Fruit fly (Drosophila melanogaster) whole organism, wandering third instar larva: ENCODE measurements around the gene Argl.

Source experiments
- Abd-B ChIP-seq: fragments of >200 bp; optimal IDR thresholded peaks from 2 replicates; lab custom pipeline; 2017; ENCODE audit warnings: missing biosample characterization, missing genetic modification characterization
- CG32264 ChIP-seq: fragments of 200-800 bp; sonication (Bioruptor generic); optimal IDR thresholded peaks from 2 replicates; lab custom pipeline; 2016; ENCODE audit warnings: missing biosample characterization, missing genetic modification characterization
- CG9705 ChIP-seq: fragments of 200-800 bp; sonication (Bioruptor generic); optimal IDR thresholded peaks from 2 replicates; lab custom pipeline; 2018; ENCODE audit warnings: missing biosample characterization, mild to moderate bottlenecking, missing genetic modification characterization
- CrebA ChIP-seq: fragments of 200-800 bp; sonication (Bioruptor generic); optimal IDR thresholded peaks from 2 replicates; lab custom pipeline; 2016; ENCODE audit warnings: missing biosample characterization, mild to moderate bottlenecking, missing genetic modification characterization, borderline replicate concordance
- Dfd ChIP-seq: fragments of >200 bp; optimal IDR thresholded peaks from 2 replicates; lab custom pipeline; 2017; ENCODE audit warnings: missing biosample characterization, missing genetic modification characterization
- Dif ChIP-seq: fragments of 200-275, 200-300 bp; sonication (Bioruptor generic); optimal IDR thresholded peaks from 2 replicates; lab custom pipeline; 2018; ENCODE audit warnings: missing biosample characterization, missing genetic modification characterization; ENCODE audit not compliant: partially characterized antibody
- GATAd ChIP-seq: sonication (Bioruptor generic); optimal IDR thresholded peaks from 2 replicates; lab custom pipeline; 2016; ENCODE audit warnings: missing biosample characterization, missing genetic modification characterization
- HLH106 ChIP-seq: fragments of 200-800 bp; optimal IDR thresholded peaks from 3 replicates; lab custom pipeline; 2019; ENCODE audit warnings: missing biosample characterization, mild to moderate bottlenecking, missing genetic modification characterization, moderate library complexity
- Hnf4 ChIP-seq: fragments of 200-800 bp; sonication (Bioruptor generic); optimal IDR thresholded peaks from 2 replicates; lab custom pipeline; 2016; ENCODE audit warnings: missing biosample characterization, mild to moderate bottlenecking, missing genetic modification characterization
- Hr78 ChIP-seq: fragments of >200 bp; optimal IDR thresholded peaks from 2 replicates; lab custom pipeline; 2017; ENCODE audit warnings: missing biosample characterization, missing genetic modification characterization
- Hr83 ChIP-seq: fragments of 200-300 bp; sonication (Bioruptor generic); optimal IDR thresholded peaks from 2 replicates; lab custom pipeline; 2016; ENCODE audit warnings: missing biosample characterization, mild to moderate bottlenecking, missing genetic modification characterization, moderate library complexity; ENCODE audit not compliant: poor library complexity, severe bottlenecking
- Jra ChIP-seq: sonication (Bioruptor generic); optimal IDR thresholded peaks from 2 replicates; lab custom pipeline; 2016; ENCODE audit warnings: missing biosample characterization, missing genetic modification characterization
- Mio ChIP-seq: sonication (Bioruptor generic); optimal IDR thresholded peaks from 2 replicates; lab custom pipeline; 2016; ENCODE audit warnings: missing biosample characterization, missing genetic modification characterization
- Myc ChIP-seq: fragments of >200 bp; optimal IDR thresholded peaks from 2 replicates; lab custom pipeline; 2017
- N ChIP-seq: fragments of >200 bp; optimal IDR thresholded peaks from 2 replicates; lab custom pipeline; 2018; ENCODE audit warnings: missing biosample characterization, missing external identifiers, missing genetic modification characterization
- OdsH ChIP-seq: fragments of 200-800 bp; sonication (Bioruptor generic); optimal IDR thresholded peaks from 2 replicates; lab custom pipeline; 2016; ENCODE audit warnings: missing biosample characterization, mild to moderate bottlenecking, missing genetic modification characterization
- Rel ChIP-seq, 2 experiments: fragments of 200-800 bp; sonication (Bioruptor generic) in 1 of 2; optimal IDR thresholded peaks; 2 replicates in 1 of 2; 3 replicates in 1 of 2; lab custom pipeline; 2016 to 2019; ENCODE audit warnings: mild to moderate bottlenecking in 2 of 2, missing biosample characterization in 2 of 2, missing genetic modification characterization in 2 of 2, moderate library complexity in 1 of 2
- Sp1 ChIP-seq: fragments of 200-800 bp; sonication (Bioruptor generic); optimal IDR thresholded peaks from 3 replicates; lab custom pipeline; 2019; ENCODE audit warnings: missing biosample characterization, mild to moderate bottlenecking, missing genetic modification characterization, moderate library complexity
- Vsx2 ChIP-seq: fragments of 200-300, 225-300 bp; sonication (Bioruptor generic); optimal IDR thresholded peaks from 2 replicates; lab custom pipeline; 2018; ENCODE audit warnings: missing biosample characterization, missing genetic modification characterization; ENCODE audit not compliant: partially characterized antibody
- br ChIP-seq: fragments of 200-800 bp; sonication (Bioruptor generic); optimal IDR thresholded peaks from 2 replicates; lab custom pipeline; 2016; ENCODE audit warnings: missing biosample characterization, missing genetic modification characterization
- brk ChIP-seq: fragments of 200-800 bp; sonication (Bioruptor generic); optimal IDR thresholded peaks from 2 replicates; lab custom pipeline; 2016; ENCODE audit warnings: missing biosample characterization, mild to moderate bottlenecking, missing genetic modification characterization
- dmrt93B ChIP-seq: fragments of 200-800 bp; sonication (Bioruptor generic); optimal IDR thresholded peaks from 2 replicates; lab custom pipeline; 2018; ENCODE audit warnings: missing biosample characterization, mild to moderate bottlenecking, missing genetic modification characterization
- dsf ChIP-seq: sonication (Bioruptor generic); optimal IDR thresholded peaks from 2 replicates; lab custom pipeline; 2016; ENCODE audit warnings: missing biosample characterization, missing genetic modification characterization, borderline replicate concordance
- foxo ChIP-seq, 2 experiments: fragments of 200-800 bp; sonication (Bioruptor generic); optimal IDR thresholded peaks; 2 replicates in 1 of 2; 3 replicates in 1 of 2; lab custom pipeline; 2016 to 2017; ENCODE audit warnings: missing biosample characterization in 2 of 2, missing genetic modification characterization in 2 of 2
- fru ChIP-seq: fragments of 200-800 bp; sonication (Bioruptor generic); optimal IDR thresholded peaks from 3 replicates; lab custom pipeline; 2016; ENCODE audit warnings: missing biosample characterization, mild to moderate bottlenecking, missing genetic modification characterization
- h ChIP-seq: fragments of 200-800 bp; sonication (Bioruptor generic); optimal IDR thresholded peaks from 3 replicates; lab custom pipeline; 2016; ENCODE audit warnings: missing biosample characterization, mild to moderate bottlenecking, missing genetic modification characterization
- jim ChIP-seq: fragments of 175-275, 200-325 bp; sonication (Bioruptor generic); optimal IDR thresholded peaks from 2 replicates; lab custom pipeline; 2016; ENCODE audit warnings: missing biosample characterization, mild to moderate bottlenecking, missing genetic modification characterization
- lola ChIP-seq: fragments of >200 bp; optimal IDR thresholded peaks from 2 replicates; lab custom pipeline; 2017; ENCODE audit warnings: missing biosample characterization, missing genetic modification characterization
- pan ChIP-seq: fragments of >200 bp; optimal IDR thresholded peaks from 2 replicates; lab custom pipeline; 2017
- psq ChIP-seq: fragments of 200-800 bp; sonication (Bioruptor generic); optimal IDR thresholded peaks from 3 replicates; lab custom pipeline; 2017; ENCODE audit warnings: missing biosample characterization, mild to moderate bottlenecking, missing genetic modification characterization, moderate library complexity
- rgr ChIP-seq: fragments of 200-800 bp; sonication (Bioruptor generic); optimal IDR thresholded peaks from 3 replicates; lab custom pipeline; 2016; ENCODE audit warnings: missing biosample characterization, mild to moderate bottlenecking, missing genetic modification characterization
- sage ChIP-seq: fragments of 200-800 bp; sonication (Bioruptor generic); optimal IDR thresholded peaks from 2 replicates; lab custom pipeline; 2016; ENCODE audit warnings: missing biosample characterization, mild to moderate bottlenecking, missing genetic modification characterization
- sv ChIP-seq: fragments of 200-800 bp; sonication (Bioruptor generic); optimal IDR thresholded peaks from 3 replicates; lab custom pipeline; 2016; ENCODE audit warnings: missing biosample characterization, missing genetic modification characterization
- tai ChIP-seq: sonication (Bioruptor generic); optimal IDR thresholded peaks from 2 replicates; lab custom pipeline; 2016; ENCODE audit warnings: missing biosample characterization, missing genetic modification characterization
- usp ChIP-seq: fragments of >200 bp; optimal IDR thresholded peaks from 2 replicates; lab custom pipeline; 2017; ENCODE audit warnings: missing biosample characterization, missing genetic modification characterization
- woc ChIP-seq: sonication (Bioruptor generic); optimal IDR thresholded peaks from 2 replicates; lab custom pipeline; 2016; ENCODE audit warnings: missing biosample characterization, mild to moderate bottlenecking, missing genetic modification characterization

Argl gene

DNA sequence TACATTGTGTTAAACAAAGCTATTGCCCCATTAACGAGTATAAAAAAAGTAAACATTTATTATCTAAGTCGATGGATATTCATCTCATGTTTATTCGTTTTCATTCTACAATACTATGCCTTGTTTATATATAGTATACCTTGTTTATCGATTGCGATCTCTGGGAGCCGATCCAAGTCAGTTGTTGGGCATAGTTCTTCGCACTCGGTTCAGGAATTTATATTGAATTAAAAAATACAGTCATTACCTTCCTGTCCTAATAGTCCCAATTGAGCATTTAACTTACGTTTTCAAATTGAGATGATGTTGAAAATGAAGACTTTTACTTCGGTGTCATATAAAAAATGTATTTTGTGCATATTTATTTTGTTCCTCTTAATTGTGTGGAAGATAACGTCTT, 22.8 kb upstream of the Argl start, which contains the start of gene CG32984:
TSS of gene CG32984 (plus strand) at position 301 of the 400 bp plus-strand sequence.
- TF ChIP-seq Dif (no peak), Abd-B (GFP tag; lab: Kevin White, UChicago) (no peak), pan (lab: Kevin White, UChicago) (no peak)

dm6 chr2L:8962254-8962653, 20.3 kb upstream of the Argl start, which contains the start of the genes CG9525 and CG32985:
CG9525 (minus strand) TSS chr2L:8962354.
CG32985 (plus strand) TSS chr2L:8962533.
- no peak for TF ChIP-seq Mio (GFP tag; lab: Kevin White, UChicago)
- no peak for TF ChIP-seq brk (GFP tag; lab: Kevin White, UChicago)
- TF ChIP-seq CrebA = no peak
- TF ChIP-seq Abd-B (GFP tag; lab: Kevin White, UChicago) = no peak
- TF ChIP-seq HLH106 (tag; lab: Kevin White, UChicago) = no peak
- TF ChIP-seq h (GFP tag; lab: Kevin White, UChicago) = no peak
- TF ChIP-seq N (GFP tag; lab: Kevin White, UChicago) = no peak
- no peak for TF ChIP-seq woc (GFP tag; lab: Kevin White, UChicago)
- TF ChIP-seq Rel (GFP tag; optimal IDR thresholded peaks at IDR 0.05; lab: Kevin White, UChicago) = no peak
- TF ChIP-seq Rel (tag; optimal IDR thresholded peaks at IDR 0.05; lab: Kevin White, UChicago) = no peak
- TF ChIP-seq GATAd (GFP tag; lab: Kevin White, UChicago) = no peak
- no peak for TF ChIP-seq dsf (GFP tag; lab: Kevin White, UChicago)
- no peak for TF ChIP-seq Jra (GFP tag; lab: Kevin White, UChicago)
- TF ChIP-seq jim (GFP tag; lab: Kevin White, UChicago) = no peak
- no peak for TF ChIP-seq Myc
- TF ChIP-seq Hr83 (GFP tag; lab: Kevin White, UChicago) = no peak
- no peak for TF ChIP-seq Hnf4 (GFP tag; lab: Kevin White, UChicago)
- no peak for TF ChIP-seq sv
- TF ChIP-seq psq = no peak
- no peak for TF ChIP-seq usp (GFP tag; lab: Kevin White, UChicago)
- TF ChIP-seq pan (lab: Kevin White, UChicago) = no peak

dm6 chr2L:8959001-8959461, 17.1 kb upstream of the Argl start, which contains the start of gene CG31886:
CG31886 (minus strand) TSS chr2L:8959051.
- TF ChIP-seq Jra (GFP tag; lab: Kevin White, UChicago) (no peak), tai (no peak), dsf (GFP tag; lab: Kevin White, UChicago) (no peak), Sp1 (GFP tag; lab: Kevin White, UChicago) (no peak), GATAd (GFP tag; lab: Kevin White, UChicago) (no peak), jim (GFP tag; lab: Kevin White, UChicago) (no peak), foxo (GFP tag; optimal IDR thresholded peaks at IDR 0.05; lab: Kevin White, UChicago) (no peak), Dif (no peak), usp (GFP tag; lab: Kevin White, UChicago) (no peak), sv (no peak), psq (no peak), Dfd (no peak), CrebA (no peak), CG32264 (no peak), Vsx2 (GFP tag; lab: Kevin White, UChicago) (no peak)

- TF ChIP-seq HLH106 (tag; lab: Kevin White, UChicago) = peak; percentile 56
- TF ChIP-seq woc (GFP tag; lab: Kevin White, UChicago) = peak; percentile 13
- TF ChIP-seq GATAd (GFP tag; lab: Kevin White, UChicago) = no peak
- TF ChIP-seq Rel (GFP tag; optimal IDR thresholded peaks at IDR 0.05; lab: Kevin White, UChicago) = no peak
- no peak for TF ChIP-seq Rel (tag; optimal IDR thresholded peaks at IDR 0.05; lab: Kevin White, UChicago)
- TF ChIP-seq pan (lab: Kevin White, UChicago) = no peak
- peak; percentile 79 for TF ChIP-seq h (GFP tag; lab: Kevin White, UChicago)
- peak; percentile 66 for TF ChIP-seq Hnf4 (GFP tag; lab: Kevin White, UChicago)
- TF ChIP-seq Jra (GFP tag; lab: Kevin White, UChicago) = peak; percentile 27
- TF ChIP-seq sv = peak; percentile 91
- peak; percentile 95 for TF ChIP-seq brk (GFP tag; lab: Kevin White, UChicago)
- TF ChIP-seq Myc = no peak
- no peak for TF ChIP-seq sage (GFP tag; lab: Kevin White, UChicago)
- TF ChIP-seq OdsH (GFP tag; lab: Kevin White, UChicago) = peak; percentile 77
- TF ChIP-seq CG9705 = peak; percentile 3
- TF ChIP-seq Hr78 (GFP tag; lab: Kevin White, UChicago) = no peak
- no peak for TF ChIP-seq lola (GFP tag; lab: Kevin White, UChicago)
- TF ChIP-seq dsf (GFP tag; lab: Kevin White, UChicago) = no peak
- TF ChIP-seq jim (GFP tag; lab: Kevin White, UChicago) = no peak
- TF ChIP-seq Vsx2 (GFP tag; lab: Kevin White, UChicago) = no peak
- peak in 1 of 2 experiments; percentile 86 for TF ChIP-seq foxo (GFP tag; optimal IDR thresholded peaks at IDR 0.05; lab: Kevin White, UChicago)
- TF ChIP-seq Mio (GFP tag; lab: Kevin White, UChicago) = no peak
- TF ChIP-seq dmrt93B (GFP tag; lab: Kevin White, UChicago) = peak; percentile 40
- peak; percentile 56 for TF ChIP-seq tai
- peak; percentile 57 for TF ChIP-seq CrebA
- no peak for TF ChIP-seq Dif
- no peak for TF ChIP-seq usp (GFP tag; lab: Kevin White, UChicago)
- no peak for TF ChIP-seq Sp1 (GFP tag; lab: Kevin White, UChicago)
- TF ChIP-seq br (GFP tag; lab: Kevin White, UChicago) = peak; percentile 55
- TF ChIP-seq N (GFP tag; lab: Kevin White, UChicago) = no peak
- no peak for TF ChIP-seq Abd-B (GFP tag; lab: Kevin White, UChicago)
- peak; percentile 87 for TF ChIP-seq psq
- peak; percentile 18 for TF ChIP-seq Hr83 (GFP tag; lab: Kevin White, UChicago)
- TF ChIP-seq CG32264 = no peak
- peak; percentile 80 for TF ChIP-seq rgr (GFP tag; lab: Kevin White, UChicago)
- TF ChIP-seq fru (GFP tag; lab: Kevin White, UChicago) = peak; percentile 93
Observed at dm6 chr2L:8958046-8958497, 16.2 kb upstream of the Argl start.
